Fruit fly (Drosophila melanogaster) whole organism, wandering third instar larva: ENCODE results near the gene mRpL12.

ENCODE experiments used
- HLH106 ChIP-seq: fragments of 200-800 bp; optimal IDR thresholded peaks from 3 replicates; lab custom pipeline; 2019; ENCODE audit warnings: missing biosample characterization, mild to moderate bottlenecking, missing genetic modification characterization, moderate library complexity
- Hr78 ChIP-seq: fragments of >200 bp; optimal IDR thresholded peaks from 2 replicates; lab custom pipeline; 2017; ENCODE audit warnings: missing biosample characterization, missing genetic modification characterization
- Myc ChIP-seq: fragments of >200 bp; optimal IDR thresholded peaks from 2 replicates; lab custom pipeline; 2017
- OdsH ChIP-seq: fragments of 200-800 bp; sonication (Bioruptor generic); optimal IDR thresholded peaks from 2 replicates; lab custom pipeline; 2016; ENCODE audit warnings: missing biosample characterization, mild to moderate bottlenecking, missing genetic modification characterization
- br ChIP-seq: fragments of 200-800 bp; sonication (Bioruptor generic); optimal IDR thresholded peaks from 2 replicates; lab custom pipeline; 2016; ENCODE audit warnings: missing biosample characterization, missing genetic modification characterization
- dsf ChIP-seq: sonication (Bioruptor generic); optimal IDR thresholded peaks from 2 replicates; lab custom pipeline; 2016; ENCODE audit warnings: missing biosample characterization, missing genetic modification characterization, borderline replicate concordance
- h ChIP-seq: fragments of 200-800 bp; sonication (Bioruptor generic); optimal IDR thresholded peaks from 3 replicates; lab custom pipeline; 2016; ENCODE audit warnings: missing biosample characterization, mild to moderate bottlenecking, missing genetic modification characterization
- lola ChIP-seq: fragments of >200 bp; optimal IDR thresholded peaks from 2 replicates; lab custom pipeline; 2017; ENCODE audit warnings: missing biosample characterization, missing genetic modification characterization
- pan ChIP-seq: fragments of >200 bp; optimal IDR thresholded peaks from 2 replicates; lab custom pipeline; 2017
- psq ChIP-seq: fragments of 200-800 bp; sonication (Bioruptor generic); optimal IDR thresholded peaks from 3 replicates; lab custom pipeline; 2017; ENCODE audit warnings: missing biosample characterization, mild to moderate bottlenecking, missing genetic modification characterization, moderate library complexity
- usp ChIP-seq: fragments of >200 bp; optimal IDR thresholded peaks from 2 replicates; lab custom pipeline; 2017; ENCODE audit warnings: missing biosample characterization, missing genetic modification characterization

- TF ChIP-seq pan (lab: Kevin White, UChicago) (no peak), usp (no peak), Hr78 (GFP tag; lab: Kevin White, UChicago) (no peak), lola (GFP tag; lab: Kevin White, UChicago) (no peak), OdsH (peak; percentile 14), br (GFP tag; lab: Kevin White, UChicago) (peak; percentile 48), HLH106 (peak; percentile 1), psq (GFP tag; lab: Kevin White, UChicago) (no peak), Myc (lab: Kevin White, UChicago) (no peak), h (GFP tag; lab: Kevin White, UChicago) (peak; percentile 35), dsf (GFP tag; lab: Kevin White, UChicago) (no peak)
Observed at dm6 chr3L:8920710-8921109, 35.9 kb upstream of the mRpL12 start.
